Worm (Caenorhabditis elegans) whole organism, L4/young adult: Measurements from ENCODE around the gene cwp-2.

Source experiments
- dao-5 ChIP-seq: sonication (generic microtip); optimal IDR thresholded peaks from 2 replicates; lab custom pipeline; 2016; ENCODE audit warnings: missing genotype, missing genetic modification characterization, moderate library complexity, missing compliant biosample characterization
- him-1 ChIP-seq: sonication (generic microtip); optimal IDR thresholded peaks from 2 replicates; lab custom pipeline; 2016; ENCODE audit warnings: missing genotype, missing genetic modification reagents, missing genetic modification characterization, missing compliant biosample characterization

ce11 chrV:4847424-4847823 lies 5.0 kb upstream of the cwp-2 start, which contains the start of gene abhd-5.1:
- TF ChIP-seq him-1 (tag; lab: Kevin White, UChicago) (no peak), dao-5 (no peak)
